Worm (Caenorhabditis elegans) whole organism, L3 larva: ENCODE data around the gene cutl-11.

Source experiments
- ZK546.5 ChIP-seq: sonication (generic microtip); optimal IDR thresholded peaks from 2 replicates; lab custom pipeline; 2017; ENCODE audit warnings: missing biosample characterization, missing genetic modification characterization
- ama-1 ChIP-seq: fragments of 150-350 bp; optimal IDR thresholded peaks from 2 replicates; lab custom pipeline; 2018
- ceh-82 ChIP-seq: fragments of 150-350 bp; optimal IDR thresholded peaks from 2 replicates; lab custom pipeline; 2014; ENCODE audit warnings: missing biosample characterization, missing genetic modification characterization
- ceh-9 ChIP-seq: sonication (generic microtip); optimal IDR thresholded peaks from 2 replicates; lab custom pipeline; 2018; ENCODE audit warnings: missing biosample characterization, missing genetic modification characterization
- daf-12 ChIP-seq: fragments of 150-350 bp; optimal IDR thresholded peaks from 2 replicates; lab custom pipeline; 2014; ENCODE audit warnings: missing biosample characterization, missing genetic modification reagents, missing genetic modification characterization
- egl-27 ChIP-seq: sonication (generic microtip); optimal IDR thresholded peaks from 4 replicates; lab custom pipeline; 2017; ENCODE audit warnings: missing biosample characterization, missing genetic modification reagents, missing genetic modification characterization
- egl-5 ChIP-seq: fragments of 150-350 bp; optimal IDR thresholded peaks from 2 replicates; lab custom pipeline; 2017; ENCODE audit warnings: missing biosample characterization, missing genetic modification reagents, missing genetic modification characterization, inconsistent platforms
- elt-1 ChIP-seq: fragments of 150-350 bp; optimal IDR thresholded peaks from 2 replicates; lab custom pipeline; 2014; ENCODE audit warnings: missing biosample characterization, missing genetic modification characterization
- elt-2 ChIP-seq: sonication (generic microtip); optimal IDR thresholded peaks from 2 replicates; lab custom pipeline; 2016; ENCODE audit warnings: missing genetic modification reagents, mild to moderate bottlenecking, missing genetic modification characterization, missing compliant biosample characterization
- elt-3 ChIP-seq, 3 experiments: fragments of 150-350 bp in 1 of 3; sonication (generic microtip) in 2 of 3; optimal IDR thresholded peaks; 2 replicates in 2 of 3; 4 replicates in 1 of 3; lab custom pipeline; 2014 to 2017; ENCODE audit warnings: missing biosample characterization in 3 of 3, missing genetic modification characterization in 3 of 3
- eor-1 ChIP-seq, 2 experiments: fragments of 150-350 bp; optimal IDR thresholded peaks; 2 replicates each; lab custom pipeline; 2014 to 2018; ENCODE audit warnings: missing biosample characterization in 2 of 2, missing genetic modification characterization in 2 of 2
- fkh-2 ChIP-seq: fragments of 150-350 bp; optimal IDR thresholded peaks from 2 replicates; lab custom pipeline; 2014; ENCODE audit warnings: missing biosample characterization, missing genetic modification reagents, missing genetic modification characterization
- fos-1 ChIP-seq: fragments of 150-350 bp; optimal IDR thresholded peaks from 2 replicates; lab custom pipeline; 2014; ENCODE audit warnings: missing biosample characterization, missing genetic modification characterization
- jun-1 ChIP-seq: fragments of 150-350 bp; optimal IDR thresholded peaks from 2 replicates; lab custom pipeline; 2014; ENCODE audit warnings: missing biosample characterization, missing genetic modification reagents, missing genetic modification characterization
- lin-15B ChIP-seq: fragments of 150-350 bp; optimal IDR thresholded peaks from 2 replicates; lab custom pipeline; 2014; ENCODE audit warnings: missing biosample characterization, missing genetic modification characterization
- lin-39 ChIP-seq: fragments of 150-350 bp; optimal IDR thresholded peaks from 2 replicates; lab custom pipeline; 2018; ENCODE audit warnings: missing biosample characterization, missing genetic modification reagents, missing genetic modification characterization
- mdl-1 ChIP-seq: fragments of 150-350 bp; optimal IDR thresholded peaks from 2 replicates; lab custom pipeline; 2014; ENCODE audit warnings: missing biosample characterization, missing genetic modification characterization
- nhr-11 ChIP-seq: fragments of 150-350 bp; optimal IDR thresholded peaks from 2 replicates; lab custom pipeline; 2014; ENCODE audit warnings: missing biosample characterization, missing genetic modification characterization
- nhr-12 ChIP-seq: fragments of 150-350 bp; optimal IDR thresholded peaks from 2 replicates; lab custom pipeline; 2014; ENCODE audit warnings: missing biosample characterization, missing genetic modification characterization
- nhr-23 ChIP-seq: fragments of 150-350 bp; optimal IDR thresholded peaks from 2 replicates; lab custom pipeline; 2014; ENCODE audit warnings: missing biosample characterization, missing genetic modification reagents, missing genetic modification characterization
- nhr-25 ChIP-seq: sonication (generic microtip); optimal IDR thresholded peaks from 2 replicates; lab custom pipeline; 2017; ENCODE audit warnings: missing biosample characterization, missing genetic modification characterization
- nhr-67 ChIP-seq: fragments of 150-350 bp; optimal IDR thresholded peaks from 2 replicates; lab custom pipeline; 2014; ENCODE audit warnings: missing biosample characterization, missing genetic modification characterization
- nhr-77 ChIP-seq: fragments of 150-350 bp; optimal IDR thresholded peaks from 2 replicates; lab custom pipeline; 2014; ENCODE audit warnings: missing biosample characterization, missing genetic modification characterization
- sea-2 ChIP-seq: fragments of 150-350 bp; sonication (generic microtip); optimal IDR thresholded peaks from 4 replicates; lab custom pipeline; 2014; ENCODE audit warnings: missing biosample characterization, missing genetic modification reagents, missing genetic modification characterization
- skn-1 ChIP-seq: fragments of 150-350 bp; optimal IDR thresholded peaks from 2 replicates; lab custom pipeline; 2014; ENCODE audit warnings: missing biosample characterization, missing genetic modification characterization
- snpc-4 ChIP-seq: fragments of 150-350 bp; optimal IDR thresholded peaks from 2 replicates; lab custom pipeline; 2014; ENCODE audit warnings: missing biosample characterization, missing genetic modification characterization
- unc-39 ChIP-seq: sonication (generic microtip); optimal IDR thresholded peaks from 4 replicates; lab custom pipeline; 2017; ENCODE audit warnings: missing biosample characterization, missing genetic modification characterization
- unc-62 ChIP-seq: fragments of 150-350 bp; sonication (generic microtip); optimal IDR thresholded peaks from 4 replicates; lab custom pipeline; 2014; ENCODE audit warnings: missing biosample characterization, missing genetic modification reagents, missing genetic modification characterization
- ztf-11 ChIP-seq: fragments of 150-350 bp; optimal IDR thresholded peaks from 2 replicates; lab custom pipeline; 2014; ENCODE audit warnings: missing biosample characterization, missing genetic modification characterization

The cutl-11 gene

ce11 chrX:11624621-11625020 is 26.0 kb downstream of the cutl-11 start:
- no peak for TF ChIP-seq daf-12 (tag; lab: Kevin White, UChicago)
- TF ChIP-seq egl-5 (tag; lab: Kevin White, UChicago): no peak
- no peak for TF ChIP-seq nhr-12 (tag; lab: Kevin White, UChicago)
- TF ChIP-seq ceh-9 (tag; lab: Kevin White, UChicago): no peak
- TF ChIP-seq unc-62 (GFP tag; lab: Kevin White, UChicago): no peak
- no peak for TF ChIP-seq elt-2 (tag; lab: Kevin White, UChicago)
- no peak for TF ChIP-seq nhr-23 (tag; lab: Kevin White, UChicago)
- TF ChIP-seq jun-1 (tag; lab: Kevin White, UChicago): no peak
- no peak for TF ChIP-seq egl-27 (tag; lab: Kevin White, UChicago)
- no peak for TF ChIP-seq ZK546.5 (tag; lab: Kevin White, UChicago)
- no peak for TF ChIP-seq ceh-82 (tag; lab: Kevin White, UChicago)

ce11 chrX:11623442-11623841 is 27.2 kb downstream of the cutl-11 start:
- TF ChIP-seq snpc-4: peak; percentile 42
- no peak for TF ChIP-seq skn-1 (tag; lab: Kevin White, UChicago)

- TF ChIP-seq skn-1 (tag; lab: Kevin White, UChicago) (no peak), nhr-23 (tag; lab: Kevin White, UChicago) (no peak), lin-39 (tag; lab: Kevin White, UChicago) (no peak), nhr-77 (tag; lab: Kevin White, UChicago) (no peak), ama-1 (lab: Kevin White, UChicago) (no peak), nhr-12 (tag; lab: Kevin White, UChicago) (no peak), elt-3 (tag; optimal IDR thresholded peaks at IDR 0.05; lab: Kevin White, UChicago) (no peak), eor-1 (tag; optimal IDR thresholded peaks at IDR 0.05; lab: Kevin White, UChicago) (no peak), daf-12 (tag; lab: Kevin White, UChicago) (no peak), egl-27 (tag; lab: Kevin White, UChicago) (no peak), ztf-11 (tag; lab: Kevin White, UChicago) (no peak), fos-1 (no peak), snpc-4 (no peak), lin-15B (tag; lab: Kevin White, UChicago) (no peak)
Observed at ce11 chrX:11621997-11622396, 28.7 kb downstream of the cutl-11 start, which contains the start of gene sto-3. Gene sto-3 (minus strand): TSS chrX:11622097.

DNA sequence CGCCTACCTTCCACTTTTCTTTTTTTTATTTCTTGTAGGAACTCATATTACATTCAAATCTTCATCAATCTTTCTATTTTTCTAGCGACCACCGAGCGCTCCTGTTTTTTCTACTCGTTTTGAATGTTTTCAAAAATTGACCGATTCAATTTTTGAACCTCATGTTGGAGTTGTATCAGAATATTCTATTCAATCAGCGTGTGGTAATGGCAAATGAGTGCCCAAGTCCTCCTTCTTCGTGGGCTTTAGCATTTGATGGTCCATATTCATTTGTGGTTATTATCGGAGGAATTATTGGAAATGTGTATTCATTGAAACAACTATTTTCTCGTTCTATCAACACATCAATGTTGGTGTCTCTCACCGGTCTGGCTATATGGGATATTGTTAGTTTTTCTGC is 33.3 kb downstream of the cutl-11 start, which contains the start of gene F52D10.4:
F52D10.4 (plus strand) TSS at position 84 of the 400 bp plus-strand sequence.
- TF ChIP-seq nhr-12 (tag; lab: Kevin White, UChicago): no peak
- no peak for TF ChIP-seq nhr-77 (tag; lab: Kevin White, UChicago)
- no peak for TF ChIP-seq lin-15B (tag; lab: Kevin White, UChicago)
- TF ChIP-seq sea-2 (GFP tag; lab: Kevin White, UChicago): no peak
- TF ChIP-seq fos-1: no peak
- no peak for TF ChIP-seq ama-1 (lab: Kevin White, UChicago)
- TF ChIP-seq eor-1 (tag; optimal IDR thresholded peaks at IDR 0.05; lab: Kevin White, UChicago): no peak

DNA sequence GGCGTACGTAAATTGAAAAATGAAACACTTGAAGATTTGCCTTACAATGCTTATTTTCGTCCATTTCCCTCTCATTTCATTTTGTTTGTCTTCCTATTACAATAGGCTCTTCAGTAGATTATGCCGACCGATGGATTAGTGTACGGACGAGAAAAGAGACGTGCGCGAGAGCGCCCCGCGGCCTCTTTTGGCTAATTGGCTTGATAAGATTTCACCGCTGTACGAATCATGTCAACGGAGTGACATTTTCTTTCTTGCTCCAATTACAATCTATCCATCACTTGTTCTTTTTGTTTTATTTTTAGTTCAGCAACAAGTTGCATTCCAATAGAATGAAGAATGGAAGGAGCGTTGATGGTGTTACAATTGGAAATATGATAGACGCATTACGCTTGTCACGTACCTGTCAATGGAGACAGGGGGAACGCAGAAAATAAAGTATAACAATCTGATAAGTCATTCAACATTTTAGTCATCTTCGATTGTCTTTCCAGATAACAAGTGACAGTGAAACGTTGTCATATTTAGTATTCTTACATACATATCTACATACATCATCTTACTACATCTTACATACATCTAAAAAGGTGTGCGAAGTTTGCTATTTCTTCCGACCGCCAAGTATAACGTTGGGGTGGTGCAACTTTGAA is 42.4 kb downstream of the cutl-11 start:
- TF ChIP-seq elt-2 (tag; lab: Kevin White, UChicago) (peak; percentile 51), unc-39 (tag; lab: Kevin White, UChicago) (no peak), ZK546.5 (tag; lab: Kevin White, UChicago) (no peak), nhr-25 (tag; lab: Kevin White, UChicago) (peak; percentile 32), elt-1 (tag; lab: Kevin White, UChicago) (peak; percentile 86), fkh-2 (tag; lab: Kevin White, UChicago) (no peak), mdl-1 (tag; lab: Kevin White, UChicago) (no peak)

DNA sequence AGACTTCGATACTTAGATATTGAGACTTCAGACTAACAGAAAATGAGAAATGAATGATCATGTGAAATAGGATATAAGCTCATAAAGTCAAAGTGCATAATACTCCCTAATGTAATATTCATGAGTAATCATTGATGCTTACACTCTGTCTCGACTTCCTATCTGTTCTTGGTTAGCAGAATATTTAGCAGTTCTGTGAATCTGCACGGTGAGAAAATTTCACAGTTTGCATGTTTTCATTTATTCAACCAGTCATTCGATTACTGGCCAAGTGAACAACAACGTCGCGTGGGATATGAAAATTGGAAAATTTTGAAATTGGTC is 43.2 kb downstream of the cutl-11 start:
- TF ChIP-seq ZK546.5 (tag; lab: Kevin White, UChicago) (no peak), nhr-12 (tag; lab: Kevin White, UChicago) (no peak), nhr-77 (tag; lab: Kevin White, UChicago) (no peak), nhr-11 (tag; lab: Kevin White, UChicago) (no peak), egl-27 (tag; lab: Kevin White, UChicago) (no peak), nhr-67 (tag; lab: Kevin White, UChicago) (no peak), ztf-11 (tag; lab: Kevin White, UChicago) (no peak)
